Fruit fly (Drosophila melanogaster) whole organism, embryonic: ENCODE data around the gene CG6726.

Source experiments
- Abd-B ChIP-seq: fragments of 200-800 bp; sonication (Bioruptor generic); optimal IDR thresholded peaks from 2 replicates; lab custom pipeline; 2018; ENCODE audit warnings: missing biosample characterization, mild to moderate bottlenecking, missing genetic modification characterization, moderate library complexity
- CG14710 ChIP-seq: fragments of 200-800 bp; sonication (Bioruptor generic); optimal IDR thresholded peaks from 3 replicates; lab custom pipeline; 2019; ENCODE audit warnings: missing biosample characterization, mild to moderate bottlenecking, missing genetic modification characterization, moderate library complexity
- CG16815 ChIP-seq: fragments of 200-800 bp; sonication (Bioruptor generic); optimal IDR thresholded peaks from 3 replicates; lab custom pipeline; 2017; ENCODE audit warnings: missing biosample characterization, mild to moderate bottlenecking, missing genetic modification characterization
- CG1832 ChIP-seq: fragments of 200-800 bp; sonication (Bioruptor generic); optimal IDR thresholded peaks from 2 replicates; lab custom pipeline; 2017; ENCODE audit warnings: missing biosample characterization, mild to moderate bottlenecking, missing genetic modification characterization, inconsistent platforms
- CG2202 ChIP-seq: fragments of 200-800 bp; sonication (Bioruptor generic); optimal IDR thresholded peaks from 2 replicates; lab custom pipeline; 2018; ENCODE audit warnings: missing biosample characterization, mild to moderate bottlenecking, missing genetic modification characterization
- CG2678 ChIP-seq: fragments of 200-800 bp; sonication (Bioruptor generic); optimal IDR thresholded peaks from 3 replicates; lab custom pipeline; 2019; ENCODE audit warnings: missing biosample characterization, mild to moderate bottlenecking, missing genetic modification characterization, moderate library complexity
- CG30403 ChIP-seq: fragments of 200-800 bp; sonication (Bioruptor generic); optimal IDR thresholded peaks from 3 replicates; lab custom pipeline; 2016; ENCODE audit warnings: missing biosample characterization, missing genetic modification characterization
- CG33213 ChIP-seq: fragments of 200-800 bp; sonication (Bioruptor generic); optimal IDR thresholded peaks from 3 replicates; lab custom pipeline; 2016; ENCODE audit warnings: missing biosample characterization, missing genetic modification characterization
- CG3726 ChIP-seq: fragments of 200-800 bp; sonication (Bioruptor generic); IDR thresholded peaks from 3 replicates; pipeline ENCODE4, ENCODE4 v1.3.6; 2022; ENCODE audit warnings: missing biosample characterization, missing genetic modification characterization
- CG3847 ChIP-seq: fragments of 200-800 bp; sonication (Bioruptor generic); IDR thresholded peaks from 2 replicates; pipeline ENCODE4 v1.3.6; 2022; ENCODE audit warnings: missing biosample characterization, missing genetic modification characterization
- CG4328 ChIP-seq: fragments of 200-800 bp; sonication (Bioruptor generic); optimal IDR thresholded peaks from 3 replicates; lab custom pipeline; 2017; ENCODE audit warnings: missing biosample characterization, missing genetic modification reagents, missing genetic modification characterization
- CG6791 ChIP-seq: fragments of 200-800 bp; sonication (Bioruptor generic); IDR thresholded peaks from 3 replicates; pipeline ENCODE4 v1.3.6; 2022; ENCODE audit warnings: missing biosample characterization, missing genetic modification characterization; ENCODE audit not compliant: partially characterized antibody
- CG6854 ChIP-seq: fragments of 200-800 bp; sonication (Bioruptor generic); optimal IDR thresholded peaks from 3 replicates; lab custom pipeline; 2017; ENCODE audit warnings: missing biosample characterization, mild to moderate bottlenecking, missing genetic modification characterization
- CG7271 ChIP-seq: fragments of 200-800 bp; sonication (Bioruptor generic); optimal IDR thresholded peaks from 2 replicates; lab custom pipeline; 2018; ENCODE audit warnings: missing biosample characterization, mild to moderate bottlenecking, missing genetic modification characterization, moderate library complexity
- CG7372 ChIP-seq: fragments of 200-800 bp; sonication (Bioruptor generic); IDR thresholded peaks from 2 replicates; pipeline ENCODE4 v1.3.6; 2022; ENCODE audit warnings: missing biosample characterization, missing genetic modification characterization
- CG7987 ChIP-seq: fragments of 200-800 bp; sonication (Bioruptor generic); optimal IDR thresholded peaks from 2 replicates; lab custom pipeline; 2018; ENCODE audit warnings: missing biosample characterization, mild to moderate bottlenecking, missing genetic modification characterization, moderate library complexity
- CG9437 ChIP-seq: fragments of 200-800 bp; sonication (Bioruptor generic); optimal IDR thresholded peaks from 2 replicates; lab custom pipeline; 2018; ENCODE audit warnings: missing biosample characterization, mild to moderate bottlenecking, missing genetic modification characterization
- CTCF ChIP-seq: fragments of 200-800 bp; sonication (Bioruptor generic); optimal IDR thresholded peaks from 2 replicates; lab custom pipeline; 2017; ENCODE audit warnings: missing biosample characterization, mild to moderate bottlenecking, missing genetic modification characterization, moderate library complexity
- CkIIα-i1 ChIP-seq: fragments of 200-800 bp; sonication (Bioruptor generic); IDR thresholded peaks from 2 replicates; pipeline ENCODE4 v1.3.6; 2022; ENCODE audit warnings: missing biosample characterization, missing genetic modification characterization
- Deaf1 ChIP-seq: fragments of 200-800 bp; optimal IDR thresholded peaks from 3 replicates; lab custom pipeline; 2019; ENCODE audit warnings: missing biosample characterization, mild to moderate bottlenecking, missing genetic modification characterization, moderate library complexity
- Elba2 ChIP-seq: fragments of 200-800 bp; sonication (Bioruptor generic); optimal IDR thresholded peaks from 3 replicates; lab custom pipeline; 2016; ENCODE audit warnings: missing biosample characterization, missing genetic modification characterization
- Ets97D ChIP-seq: fragments of 200-800 bp; sonication (Bioruptor generic); optimal IDR thresholded peaks from 3 replicates; lab custom pipeline; 2016; ENCODE audit warnings: missing biosample characterization, missing genetic modification characterization
- HHEX ChIP-seq: fragments of 200-800 bp; sonication (Bioruptor generic); optimal IDR thresholded peaks from 3 replicates; lab custom pipeline; 2017; ENCODE audit warnings: missing biosample characterization, mild to moderate bottlenecking, missing genetic modification characterization, missing genetic modification reagents
- HmgZ ChIP-seq: fragments of 200-800 bp; sonication (Bioruptor generic); optimal IDR thresholded peaks from 2 replicates; lab custom pipeline; 2018; ENCODE audit warnings: missing biosample characterization, mild to moderate bottlenecking, missing genetic modification characterization
- Hr51 ChIP-seq, 2 experiments: fragments of 200-800 bp; sonication (Bioruptor generic); optimal IDR thresholded peaks; 2 replicates in 1 of 2; 3 replicates in 1 of 2; lab custom pipeline; 2016 to 2018; ENCODE audit warnings: missing biosample characterization in 2 of 2, missing genetic modification characterization in 2 of 2, mild to moderate bottlenecking in 1 of 2, moderate library complexity in 1 of 2
- Lim3 ChIP-seq: fragments of 200-800 bp; sonication (Bioruptor generic); IDR thresholded peaks from 2 replicates; pipeline ENCODE4 v1.3.6; 2022; ENCODE audit warnings: missing biosample characterization, missing genetic modification characterization
- Lpt ChIP-seq: fragments of >200 bp; optimal IDR thresholded peaks from 2 replicates; lab custom pipeline; 2018; ENCODE audit warnings: missing biosample characterization, missing genetic modification characterization
- MESR4 ChIP-seq: fragments of 200-800 bp; sonication (Bioruptor generic); optimal IDR thresholded peaks from 2 replicates; lab custom pipeline; 2018; ENCODE audit warnings: missing biosample characterization, mild to moderate bottlenecking, missing genetic modification characterization, moderate library complexity
- MTF-1 ChIP-seq: fragments of 200-800 bp; sonication (Bioruptor generic); optimal IDR thresholded peaks from 2 replicates; lab custom pipeline; 2018; ENCODE audit warnings: missing biosample characterization, mild to moderate bottlenecking, missing genetic modification characterization, borderline replicate concordance
- Med ChIP-seq: fragments of 200-800 bp; sonication (Bioruptor generic); peaks from one replicate; lab custom pipeline; 2016; ENCODE audit warnings: missing biosample characterization, missing genetic modification characterization, mild to moderate bottlenecking, inconsistent platforms, moderate library complexity
- NC2β ChIP-seq: fragments of 200-800 bp; sonication (Bioruptor generic); optimal IDR thresholded peaks from 2 replicates; lab custom pipeline; 2016; ENCODE audit warnings: missing biosample characterization, missing genetic modification characterization
- Nf-YC ChIP-seq: fragments of 200-800 bp; optimal IDR thresholded peaks from 3 replicates; lab custom pipeline; 2019; ENCODE audit warnings: missing biosample characterization, mild to moderate bottlenecking, missing genetic modification characterization, moderate library complexity
- Opbp ChIP-seq: fragments of 200-800 bp; sonication (Bioruptor generic); IDR thresholded peaks from 3 replicates; pipeline ENCODE4 v1.3.6; 2022; ENCODE audit warnings: missing biosample characterization, missing genetic modification characterization; ENCODE audit not compliant: partially characterized antibody
- Stat92E ChIP-seq, 3 experiments: fragments of >200 bp in 2 of 3; fragments of 200-800 bp in 1 of 3; sonication (Bioruptor generic) in 1 of 3; optimal IDR thresholded peaks; 2 replicates each; lab custom pipeline; 2017 to 2019; ENCODE audit warnings: missing biosample characterization in 3 of 3, missing genetic modification characterization in 3 of 3, mild to moderate bottlenecking in 1 of 3, moderate library complexity in 1 of 3
- amos ChIP-seq: fragments of 200-800 bp; sonication (Bioruptor generic); IDR thresholded peaks from 2 replicates; pipeline ENCODE4 v1.3.6; 2022; ENCODE audit warnings: missing biosample characterization, missing genetic modification characterization; ENCODE audit not compliant: partially characterized antibody
- bcd ChIP-seq: fragments of 200-800 bp; sonication (Bioruptor generic); optimal IDR thresholded peaks from 2 replicates; lab custom pipeline; 2017; ENCODE audit warnings: missing biosample characterization, mild to moderate bottlenecking, missing genetic modification characterization
- cg ChIP-seq: fragments of 200-800 bp; sonication (Bioruptor generic); optimal IDR thresholded peaks from 3 replicates; lab custom pipeline; 2019; ENCODE audit warnings: missing biosample characterization, mild to moderate bottlenecking, missing genetic modification characterization, moderate library complexity
- chinmo ChIP-seq: fragments of 200-800 bp; sonication (Bioruptor generic); IDR thresholded peaks from 4 replicates; pipeline ENCODE4 v1.3.6; 2022; ENCODE audit warnings: missing biosample characterization, missing genetic modification characterization; ENCODE audit not compliant: partially characterized antibody
- ci ChIP-seq: fragments of 200-800 bp; sonication (Bioruptor generic); IDR thresholded peaks from 3 replicates; pipeline ENCODE4 v1.3.6; 2022; ENCODE audit warnings: missing biosample characterization, missing genetic modification characterization
- en ChIP-seq: fragments of 200-800 bp; sonication (Bioruptor generic); optimal IDR thresholded peaks from 2 replicates; lab custom pipeline; 2016; ENCODE audit warnings: missing biosample characterization, missing genetic modification characterization
- ftz-f1 ChIP-seq: fragments of 200-800 bp; sonication (Bioruptor generic); optimal IDR thresholded peaks from 2 replicates; lab custom pipeline; 2016; ENCODE audit warnings: missing biosample characterization, missing genetic modification characterization
- gcm2 ChIP-seq: fragments of 200-800 bp; sonication (Bioruptor generic); optimal IDR thresholded peaks from 2 replicates; lab custom pipeline; 2016; ENCODE audit warnings: missing biosample characterization, missing genetic modification characterization
- org-1 ChIP-seq: fragments of 200-800 bp; sonication (Bioruptor generic); optimal IDR thresholded peaks from 2 replicates; lab custom pipeline; 2017; ENCODE audit warnings: missing biosample characterization, missing genetic modification characterization
- row ChIP-seq: fragments of 200-800 bp; sonication (Bioruptor generic); IDR thresholded peaks from 3 replicates; pipeline ENCODE4 v1.3.6; 2022; ENCODE audit warnings: missing biosample characterization, missing genetic modification characterization
- scrt ChIP-seq: fragments of 200-800 bp; sonication (Bioruptor generic); optimal IDR thresholded peaks from 2 replicates; lab custom pipeline; 2018; ENCODE audit warnings: missing biosample characterization, mild to moderate bottlenecking, missing genetic modification characterization, moderate library complexity
- sd ChIP-seq: fragments of 200-800 bp; sonication (Bioruptor generic); optimal IDR thresholded peaks from 3 replicates; lab custom pipeline; 2018; ENCODE audit warnings: missing biosample characterization, mild to moderate bottlenecking, missing genetic modification characterization, moderate library complexity
- slou ChIP-seq: fragments of 200-800 bp; sonication (Bioruptor generic); optimal IDR thresholded peaks from 3 replicates; lab custom pipeline; 2016; ENCODE audit warnings: missing biosample characterization, missing genetic modification characterization
- stc ChIP-seq: fragments of 200-800 bp; sonication (Bioruptor generic); IDR thresholded peaks from 2 replicates; pipeline ENCODE4 v1.3.6; 2022; ENCODE audit warnings: missing biosample characterization, missing genetic modification characterization
- tna ChIP-seq: fragments of 200-800 bp; sonication (Bioruptor generic); IDR thresholded peaks from 2 replicates; pipeline ENCODE4 v1.3.6; 2022; ENCODE audit warnings: missing biosample characterization, missing genetic modification characterization; ENCODE audit not compliant: partially characterized antibody
- yki ChIP-seq: fragments of >200 bp; optimal IDR thresholded peaks from 3 replicates; lab custom pipeline; 2018
- zfh2 ChIP-seq: fragments of 200-800 bp; sonication (Bioruptor generic); optimal IDR thresholded peaks from 2 replicates; lab custom pipeline; 2016; ENCODE audit warnings: missing biosample characterization, missing genetic modification characterization

The CG6726 gene

dm6 chr3R:23127796-23128195 lies 36.3 kb downstream of the CG6726 start, which contains the start of gene CG31457:
CG31457 (minus strand) TSS chr3R:23127981.
- peak; percentile 39; the same call in 1 of the 3 replicates for TF ChIP-seq row
- TF ChIP-seq Opbp: peak; percentile 81
- peak; percentile 53 for TF ChIP-seq CG14710
- TF ChIP-seq Stat92E (GFP tag; optimal IDR thresholded peaks at IDR 0.05; lab: Kevin White, UChicago): peak in 1 of 3 experiments; percentile 33
- TF ChIP-seq CG9437 (GFP tag; lab: Kevin White, UChicago): no peak
- TF ChIP-seq sd (tag; lab: Kevin White, UChicago): peak; percentile 90
- no peak for TF ChIP-seq CG7271 (tag; lab: Kevin White, UChicago)
- no peak for TF ChIP-seq zfh2 (GFP tag; lab: Kevin White, UChicago)
- peak; percentile 50 for TF ChIP-seq MESR4 (GFP tag; lab: Kevin White, UChicago)
- no peak for TF ChIP-seq CG2678 (tag; lab: Kevin White, UChicago)
- TF ChIP-seq CG1832 (GFP tag; lab: Kevin White, UChicago): no peak
- peak; percentile 77 for TF ChIP-seq HmgZ (tag; lab: Kevin White, UChicago)
- TF ChIP-seq CG7987 (GFP tag; lab: Kevin White, UChicago): no peak
- peak; percentile 86 for TF ChIP-seq amos (GFP tag; lab: Robert Waterston, UW)
- no peak for TF ChIP-seq ci (GFP tag; lab: Robert Waterston, UW)
- TF ChIP-seq CG6854 (GFP tag; lab: Kevin White, UChicago): no peak
- no peak for TF ChIP-seq HHEX (GFP tag; lab: Kevin White, UChicago)
- peak; percentile 32; the same call in 1 of the 2 replicates for TF ChIP-seq CG3847 (GFP tag; lab: Robert Waterston, UW)
- no peak for TF ChIP-seq Deaf1 (tag; lab: Kevin White, UChicago)
- no peak for TF ChIP-seq Lpt
- TF ChIP-seq CG3726: no peak
- TF ChIP-seq chinmo: peak; percentile 84; the same call in 2 of the 4 replicates
- no peak for TF ChIP-seq Lim3 (GFP tag; lab: Robert Waterston, UW)
- TF ChIP-seq MTF-1 (GFP tag; lab: Kevin White, UChicago): no peak
- TF ChIP-seq gcm2 (GFP tag; lab: Kevin White, UChicago): no peak
- TF ChIP-seq Hr51 (GFP tag; optimal IDR thresholded peaks at IDR 0.05; lab: Kevin White, UChicago): no peak
- TF ChIP-seq CG16815 (GFP tag; lab: Kevin White, UChicago): no peak
- no peak for TF ChIP-seq Abd-B
- peak; percentile 64 for TF ChIP-seq Ets97D (GFP tag; lab: Kevin White, UChicago)
- peak; percentile 57 for TF ChIP-seq CTCF
- TF ChIP-seq Elba2: peak; percentile 24
- TF ChIP-seq CG33213: peak; percentile 33
- peak; percentile 69; the same call in 2 of the 3 replicates for TF ChIP-seq CG6791 (GFP tag; lab: Robert Waterston, UW)
- no peak for TF ChIP-seq NC2β (GFP tag; lab: Kevin White, UChicago)
- TF ChIP-seq ftz-f1 (GFP tag; lab: Kevin White, UChicago): peak; percentile 85
- TF ChIP-seq CG2202 (tag; lab: Kevin White, UChicago): no peak
- TF ChIP-seq yki (lab: Kevin White, UChicago): no peak
- no peak for TF ChIP-seq CG7372
- peak; percentile 10 for TF ChIP-seq Nf-YC
- TF ChIP-seq stc: no peak
- TF ChIP-seq CkIIα-i1 (GFP tag; lab: Robert Waterston, UW): no peak
- TF ChIP-seq CG4328: no peak
- TF ChIP-seq scrt: peak; percentile 78
- peak; percentile 87 for TF ChIP-seq Med (GFP tag; lab: Kevin White, UChicago)
- no peak for TF ChIP-seq en
- no peak for TF ChIP-seq CG30403 (GFP tag; lab: Kevin White, UChicago)
- no peak for TF ChIP-seq cg (GFP tag; lab: Kevin White, UChicago)
- TF ChIP-seq tna (GFP tag; lab: Robert Waterston, UW): no peak; the same call in 1 of the 2 replicates
- TF ChIP-seq bcd (GFP tag; lab: Kevin White, UChicago): no peak
- TF ChIP-seq slou: no peak
- no peak for TF ChIP-seq org-1 (GFP tag; lab: Kevin White, UChicago)
